Fruit fly (Drosophila melanogaster) whole organism, embryonic: ENCODE results near the gene CG34347.
A peak's percentile ranks its signal among the peaks of the same experiment; 100 is the strongest.

Source experiments
- Bgb ChIP-seq: fragments of 200-800 bp; sonication (Bioruptor generic); IDR thresholded peaks from 2 replicates; pipeline ENCODE4 v1.3.6; 2022; ENCODE audit warnings: missing biosample characterization, missing genetic modification characterization; ENCODE audit not compliant: partially characterized antibody
- BtbVII ChIP-seq: fragments of 200-800 bp; sonication (Bioruptor generic); optimal IDR thresholded peaks from 3 replicates; lab custom pipeline; 2017; ENCODE audit warnings: missing biosample characterization, mild to moderate bottlenecking, missing genetic modification characterization
- CG10147 ChIP-seq: fragments of 200-800 bp; sonication (Bioruptor generic); optimal IDR thresholded peaks from 2 replicates; lab custom pipeline; 2019; ENCODE audit warnings: missing biosample characterization, mild to moderate bottlenecking, missing genetic modification characterization, moderate library complexity
- CG10274 ChIP-seq: fragments of 200-800 bp; sonication (Bioruptor generic); optimal IDR thresholded peaks from 3 replicates; lab custom pipeline; 2017; ENCODE audit warnings: missing biosample characterization, mild to moderate bottlenecking, missing genetic modification characterization
- CG10543 ChIP-seq: fragments of 200-800 bp; sonication (Bioruptor generic); optimal IDR thresholded peaks from 3 replicates; lab custom pipeline; 2017; ENCODE audit warnings: missing biosample characterization, mild to moderate bottlenecking, missing genetic modification characterization, moderate library complexity
- CG11247 ChIP-seq: fragments of 200-800 bp; sonication (Bioruptor generic); IDR thresholded peaks from 2 replicates; pipeline ENCODE4 v1.3.6; 2022; ENCODE audit warnings: missing biosample characterization, missing genetic modification characterization
- CG11560 ChIP-seq: fragments of 200-800 bp; sonication (Bioruptor generic); IDR thresholded peaks from 3 replicates; pipeline ENCODE4 v1.3.6; 2022; ENCODE audit warnings: missing biosample characterization, missing genetic modification characterization
- CG12299 ChIP-seq: fragments of 200-800 bp; sonication (Bioruptor generic); optimal IDR thresholded peaks from 2 replicates; lab custom pipeline; 2018; ENCODE audit warnings: missing biosample characterization, mild to moderate bottlenecking, missing genetic modification characterization
- CG15514 ChIP-seq: fragments of 200-800 bp; sonication (Bioruptor generic); optimal IDR thresholded peaks from 3 replicates; lab custom pipeline; 2017; ENCODE audit warnings: missing biosample characterization, missing genetic modification characterization, mild to moderate bottlenecking, moderate library complexity, missing genetic modification reagents
- CG1603 ChIP-seq: fragments of 200-800 bp; sonication (Bioruptor generic); optimal IDR thresholded peaks from 2 replicates; lab custom pipeline; 2019; ENCODE audit warnings: missing biosample characterization, mild to moderate bottlenecking, missing genetic modification characterization, moderate library complexity
- CG16863 ChIP-seq: fragments of 200-800 bp; sonication (Bioruptor generic); optimal IDR thresholded peaks from 3 replicates; lab custom pipeline; 2016; ENCODE audit warnings: missing biosample characterization, missing genetic modification characterization
- CG30020 ChIP-seq: fragments of 200-800 bp; optimal IDR thresholded peaks from 2 replicates; lab custom pipeline; 2019; ENCODE audit warnings: missing biosample characterization, mild to moderate bottlenecking, missing genetic modification characterization, moderate library complexity
- CG4404 ChIP-seq: fragments of 200-800 bp; sonication (Bioruptor generic); IDR thresholded peaks from 2 replicates; pipeline ENCODE4 v1.3.6; 2022; ENCODE audit warnings: missing biosample characterization, missing genetic modification characterization
- CG4707 ChIP-seq: fragments of 200-800 bp; sonication (Bioruptor generic); optimal IDR thresholded peaks from 2 replicates; lab custom pipeline; 2018; ENCODE audit warnings: missing biosample characterization, mild to moderate bottlenecking, missing genetic modification characterization, moderate library complexity
- CG4730 ChIP-seq: fragments of 200-800 bp; sonication (Bioruptor generic); IDR thresholded peaks from 2 replicates; pipeline ENCODE4 v1.3.6; 2022; ENCODE audit warnings: missing biosample characterization, missing genetic modification characterization
- CG5245 ChIP-seq: fragments of 200-800 bp; sonication (Bioruptor generic); optimal IDR thresholded peaks from 3 replicates; lab custom pipeline; 2016; ENCODE audit warnings: missing biosample characterization, missing genetic modification characterization
- CG5953 ChIP-seq: fragments of 200-800 bp; sonication (Bioruptor generic); IDR thresholded peaks from 2 replicates; pipeline ENCODE4 v1.3.6; 2022; ENCODE audit warnings: missing biosample characterization, missing genetic modification characterization
- CG9609 ChIP-seq: fragments of 200-800 bp; sonication (Bioruptor generic); optimal IDR thresholded peaks from 3 replicates; lab custom pipeline; 2016; ENCODE audit warnings: missing biosample characterization, missing genetic modification characterization
- D ChIP-seq, 2 experiments: fragments of 200-800 bp in 1 of 2; fragments of >200 bp in 1 of 2; sonication (Bioruptor generic) in 1 of 2; optimal IDR thresholded peaks; 2 replicates in 1 of 2; 3 replicates in 1 of 2; lab custom pipeline; 2017; ENCODE audit warnings: mild to moderate bottlenecking in 1 of 2, missing biosample characterization in 1 of 2, missing genetic modification characterization in 1 of 2, missing genetic modification reagents in 1 of 2
- Dfd ChIP-seq, 2 experiments: fragments of >200 bp; optimal IDR thresholded peaks; 2 replicates each; lab custom pipeline; 2017; ENCODE audit warnings: missing biosample characterization in 2 of 2, missing genetic modification characterization in 2 of 2
- Hey ChIP-seq: fragments of 200-800 bp; sonication (Bioruptor generic); optimal IDR thresholded peaks from 3 replicates; lab custom pipeline; 2018; ENCODE audit warnings: missing biosample characterization, mild to moderate bottlenecking, missing genetic modification characterization
- Lim3 ChIP-seq: fragments of 200-800 bp; sonication (Bioruptor generic); IDR thresholded peaks from 2 replicates; pipeline ENCODE4 v1.3.6; 2022; ENCODE audit warnings: missing biosample characterization, missing genetic modification characterization
- MESR4 ChIP-seq: fragments of 200-800 bp; sonication (Bioruptor generic); optimal IDR thresholded peaks from 2 replicates; lab custom pipeline; 2018; ENCODE audit warnings: missing biosample characterization, mild to moderate bottlenecking, missing genetic modification characterization, moderate library complexity
- MTF-1 ChIP-seq: fragments of 200-800 bp; sonication (Bioruptor generic); optimal IDR thresholded peaks from 2 replicates; lab custom pipeline; 2018; ENCODE audit warnings: missing biosample characterization, mild to moderate bottlenecking, missing genetic modification characterization, borderline replicate concordance
- Meics ChIP-seq: fragments of 200-800 bp; sonication (Bioruptor generic); optimal IDR thresholded peaks from 2 replicates; lab custom pipeline; 2017; ENCODE audit warnings: missing biosample characterization, mild to moderate bottlenecking, missing genetic modification characterization
- NC2β ChIP-seq: fragments of 200-800 bp; sonication (Bioruptor generic); optimal IDR thresholded peaks from 2 replicates; lab custom pipeline; 2016; ENCODE audit warnings: missing biosample characterization, missing genetic modification characterization
- Nf-YC ChIP-seq: fragments of 200-800 bp; optimal IDR thresholded peaks from 3 replicates; lab custom pipeline; 2019; ENCODE audit warnings: missing biosample characterization, mild to moderate bottlenecking, missing genetic modification characterization, moderate library complexity
- NfI ChIP-seq: fragments of 200-800 bp; sonication (Bioruptor generic); optimal IDR thresholded peaks from 3 replicates; lab custom pipeline; 2018; ENCODE audit warnings: missing biosample characterization, mild to moderate bottlenecking, missing genetic modification characterization, moderate library complexity
- Ravus ChIP-seq: fragments of 200-800 bp; sonication (Bioruptor generic); IDR thresholded peaks from 2 replicates; pipeline ENCODE4 v1.3.6; 2022; ENCODE audit warnings: missing biosample characterization, missing genetic modification characterization
- Spps ChIP-seq: fragments of 200-800 bp; sonication (Bioruptor generic); optimal IDR thresholded peaks from 2 replicates; lab custom pipeline; 2018; ENCODE audit warnings: missing biosample characterization, mild to moderate bottlenecking, missing genetic modification characterization
- Sry-δ ChIP-seq: fragments of 200-800 bp; sonication (Bioruptor generic); optimal IDR thresholded peaks from 2 replicates; lab custom pipeline; 2016; ENCODE audit warnings: missing biosample characterization, missing genetic modification characterization
- al ChIP-seq: fragments of 200-800 bp; sonication (Bioruptor generic); IDR thresholded peaks from 2 replicates; pipeline ENCODE4 v1.3.6; 2022; ENCODE audit warnings: missing biosample characterization, missing genetic modification characterization
- bab2 ChIP-seq: fragments of 200-800 bp; sonication (Bioruptor generic); optimal IDR thresholded peaks from 2 replicates; lab custom pipeline; 2016; ENCODE audit warnings: missing biosample characterization, missing genetic modification characterization
- chinmo ChIP-seq: fragments of 200-800 bp; sonication (Bioruptor generic); IDR thresholded peaks from 4 replicates; pipeline ENCODE4 v1.3.6; 2022; ENCODE audit warnings: missing biosample characterization, missing genetic modification characterization; ENCODE audit not compliant: partially characterized antibody
- da ChIP-seq: fragments of 200-800 bp; sonication (Bioruptor generic); optimal IDR thresholded peaks from 2 replicates; lab custom pipeline; 2016; ENCODE audit warnings: missing biosample characterization, missing genetic modification characterization
- ewg ChIP-seq: fragments of 200-800 bp; sonication (Bioruptor generic); optimal IDR thresholded peaks from 3 replicates; lab custom pipeline; 2017; ENCODE audit warnings: mild to moderate bottlenecking, missing biosample characterization, missing genetic modification reagents, missing genetic modification characterization
- exex ChIP-seq: fragments of 200-800 bp; sonication (Bioruptor generic); optimal IDR thresholded peaks from 4 replicates; lab custom pipeline; 2018; ENCODE audit warnings: missing biosample characterization, mild to moderate bottlenecking, missing genetic modification characterization, moderate library complexity
- eyg ChIP-seq: fragments of 200-800 bp; sonication (Bioruptor generic); optimal IDR thresholded peaks from 3 replicates; lab custom pipeline; 2016; ENCODE audit warnings: missing biosample characterization, missing genetic modification characterization
- grn ChIP-seq: fragments of 200-800 bp; sonication (Bioruptor generic); optimal IDR thresholded peaks from 3 replicates; lab custom pipeline; 2017; ENCODE audit warnings: missing biosample characterization, missing genetic modification characterization
- hkb ChIP-seq, 2 experiments: fragments of 200-800 bp in 1 of 2; fragments of >200 bp in 1 of 2; sonication (Bioruptor generic) in 1 of 2; IDR thresholded peaks in 1 of 2; optimal IDR thresholded peaks in 1 of 2; 2 replicates each; pipeline versions ENCODE4 v1.3.6 to Lab custom; 2017 to 2022; ENCODE audit warnings: missing biosample characterization in 1 of 2, missing genetic modification characterization in 1 of 2
- mam ChIP-seq: fragments of 200-800 bp; sonication (Bioruptor generic); optimal IDR thresholded peaks from 3 replicates; lab custom pipeline; 2016; ENCODE audit warnings: missing biosample characterization, missing genetic modification characterization
- otp ChIP-seq: fragments of 200-800 bp; sonication (Bioruptor generic); IDR thresholded peaks from 3 replicates; pipeline ENCODE4, ENCODE4 v1.3.6; 2022; ENCODE audit warnings: missing biosample characterization, missing genetic modification characterization
- peb ChIP-seq: fragments of 200-800 bp; sonication (Bioruptor generic); IDR thresholded peaks from 2 replicates; pipeline ENCODE4 v1.3.6; 2022; ENCODE audit warnings: missing biosample characterization, missing genetic modification characterization
- pros ChIP-seq: fragments of 200-800 bp; sonication (Bioruptor generic); optimal IDR thresholded peaks from 3 replicates; lab custom pipeline; 2019; ENCODE audit warnings: missing biosample characterization, mild to moderate bottlenecking, missing genetic modification characterization, moderate library complexity
- ranshi ChIP-seq: fragments of 200-800 bp; sonication (Bioruptor generic); IDR thresholded peaks from 2 replicates; pipeline ENCODE4 v1.3.6; 2022; ENCODE audit warnings: missing biosample characterization, missing genetic modification characterization
- rib ChIP-seq: fragments of 200-800 bp; sonication (Bioruptor generic); IDR thresholded peaks from 2 replicates; pipeline ENCODE4 v1.3.6; 2022; ENCODE audit warnings: missing biosample characterization, missing genetic modification characterization
- sim ChIP-seq: fragments of 200-800 bp; sonication (Bioruptor generic); IDR thresholded peaks from 2 replicates; pipeline ENCODE4 v1.3.6; 2022; ENCODE audit warnings: missing biosample characterization, missing genetic modification characterization
- sima ChIP-seq: fragments of 200-800 bp; sonication (Bioruptor generic); optimal IDR thresholded peaks from 2 replicates; lab custom pipeline; 2016; ENCODE audit warnings: missing biosample characterization, missing genetic modification characterization
- stc ChIP-seq: fragments of 200-800 bp; sonication (Bioruptor generic); IDR thresholded peaks from 2 replicates; pipeline ENCODE4 v1.3.6; 2022; ENCODE audit warnings: missing biosample characterization, missing genetic modification characterization
- zen ChIP-seq: fragments of 200-800 bp; sonication (Bioruptor generic); optimal IDR thresholded peaks from 3 replicates; lab custom pipeline; 2018; ENCODE audit warnings: missing biosample characterization, mild to moderate bottlenecking, missing genetic modification characterization, moderate library complexity

Gene CG34347

DNA sequence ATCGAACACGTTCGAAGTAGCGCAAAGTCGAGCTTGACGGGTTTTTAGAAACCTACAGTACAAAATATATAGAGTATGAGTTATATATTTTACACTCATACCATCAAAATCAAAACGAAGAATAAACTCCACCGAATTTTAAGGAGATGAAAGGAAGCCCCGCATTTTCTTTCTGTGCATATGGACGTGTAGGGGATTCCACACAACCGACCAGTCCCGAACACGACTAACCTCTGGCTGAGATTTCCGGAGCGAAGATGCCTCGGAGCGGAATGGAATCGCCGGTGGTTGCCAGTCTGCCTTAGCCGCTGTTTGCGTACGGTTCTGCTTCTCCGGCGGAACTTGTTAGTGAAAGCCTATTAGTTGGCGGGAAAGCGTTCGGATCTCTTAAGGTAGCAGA is 73.2 kb downstream of the CG34347 start (continued):
- TF ChIP-seq CG5953 (GFP tag; lab: Robert Waterston, UW) (peak; percentile 94), D (optimal IDR thresholded peaks at IDR 0.05; lab: Kevin White, UChicago) (no peak), D (GFP tag; optimal IDR thresholded peaks at IDR 0.05; lab: Kevin White, UChicago) (peak; percentile 92), Dfd (GFP tag; optimal IDR thresholded peaks at IDR 0.05; lab: Kevin White, UChicago) (no peak), Bgb (GFP tag; lab: Robert Waterston, UW) (no peak), CG12299 (tag; lab: Kevin White, UChicago) (peak; percentile 93), exex (peak; percentile 77), MESR4 (GFP tag; lab: Kevin White, UChicago) (peak; percentile 57), CG9609 (peak; percentile 97), CG10147 (GFP tag; lab: Kevin White, UChicago) (peak; percentile 94), CG4707 (GFP tag; lab: Kevin White, UChicago) (peak; percentile 82), otp (GFP tag; lab: Robert Waterston, UW) (peak; percentile 97), bab2 (GFP tag; lab: Kevin White, UChicago) (peak; percentile 97), CG5245 (GFP tag; lab: Kevin White, UChicago) (peak; percentile 92), NC2β (GFP tag; lab: Kevin White, UChicago) (peak; percentile 95), CG30020 (tag; lab: Kevin White, UChicago) (no peak), CG16863 (GFP tag; lab: Kevin White, UChicago) (peak; percentile 97), CG4404 (peak; percentile 95), CG4730 (GFP tag; lab: Robert Waterston, UW) (peak; percentile 97), chinmo (GFP tag; lab: Robert Waterston, UW) (0 out of 4 replicates have a peak, but pooled peaks have one; percentile 32), eyg (GFP tag; lab: Kevin White, UChicago) (peak; percentile 98), stc (GFP tag; lab: Robert Waterston, UW) (peak; percentile 97), Lim3 (GFP tag; lab: Robert Waterston, UW) (peak; percentile 86), MTF-1 (GFP tag; lab: Kevin White, UChicago) (peak; percentile 73), CG10274 (GFP tag; lab: Kevin White, UChicago) (peak; percentile 100), Meics (GFP tag; lab: Kevin White, UChicago) (peak; percentile 97), sim (GFP tag; lab: Robert Waterston, UW) (peak; percentile 94), rib (GFP tag; lab: Robert Waterston, UW) (peak; percentile 98), al (GFP tag; lab: Robert Waterston, UW) (peak; percentile 98), Nf-YC (tag; lab: Kevin White, UChicago) (peak; percentile 84), peb (GFP tag; lab: Robert Waterston, UW) (peak; percentile 93), sima (GFP tag; lab: Kevin White, UChicago) (peak; percentile 89), BtbVII (GFP tag; lab: Kevin White, UChicago) (peak; percentile 95), pros (GFP tag; lab: Kevin White, UChicago) (peak; percentile 15), zen (tag; lab: Kevin White, UChicago) (peak; percentile 91), CG11247 (GFP tag; lab: Robert Waterston, UW) (peak; percentile 97), ewg (GFP tag; lab: Kevin White, UChicago) (peak; percentile 93), CG1603 (peak; percentile 95), CG15514 (GFP tag; lab: Kevin White, UChicago) (peak; percentile 92), grn (GFP tag; lab: Kevin White, UChicago) (peak; percentile 70), NfI (GFP tag; lab: Kevin White, UChicago) (peak; percentile 97), Hey (tag; lab: Kevin White, UChicago) (peak; percentile 70), Spps (peak; percentile 87), CG10543 (GFP tag; lab: Kevin White, UChicago) (peak; percentile 83), ranshi (peak; percentile 97), Ravus (GFP tag; lab: Robert Waterston, UW) (peak; percentile 90), da (peak; percentile 94), hkb (optimal IDR thresholded peaks at IDR 0.05; lab: Kevin White, UChicago) (peak; percentile 92), hkb (GFP tag; IDR thresholded peaks at IDR 0.05; lab: Robert Waterston, UW) (peak; percentile 97), Sry-δ (GFP tag; lab: Kevin White, UChicago) (peak; percentile 69), CG11560 (tag; lab: Robert Waterston, UW) (peak; percentile 91), mam (GFP tag; lab: Kevin White, UChicago) (peak; percentile 99)
